Worm (Caenorhabditis elegans) whole organism, L4 larva: ENCODE data around the gene pqn-67.
A peak's percentile ranks its signal among the peaks of the same experiment; 100 is the strongest.

ENCODE experiments used
- F10B5.3 ChIP-seq: sonication (generic microtip); optimal IDR thresholded peaks from 2 replicates; lab custom pipeline; 2016; ENCODE audit warnings: mild to moderate bottlenecking, missing genetic modification characterization, missing compliant biosample characterization
- arid-1 ChIP-seq: fragments of 200-800 bp; sonication (Bioruptor generic); conservative IDR thresholded peaks from 2 replicates; pipeline ENCODE4 v1.3.6; 2022; ENCODE audit warnings: missing genetic modification reagents, missing genetic modification characterization, missing compliant biosample characterization
- ceh-32 ChIP-seq: sonication (generic microtip); optimal IDR thresholded peaks from 2 replicates; lab custom pipeline; 2016; ENCODE audit warnings: mild to moderate bottlenecking, missing genetic modification characterization, missing compliant biosample characterization; ENCODE audit not compliant: poor library complexity
- daf-16 ChIP-seq, 3 experiments: sonication (generic microtip); optimal IDR thresholded peaks; 2 replicates each; lab custom pipeline; 2016 to 2017; ENCODE audit warnings: missing genetic modification characterization in 3 of 3, missing genetic modification reagents in 3 of 3, mild to moderate bottlenecking in 2 of 3, missing compliant biosample characterization in 2 of 3, missing biosample characterization in 1 of 3, moderate library complexity in 1 of 3
- daf-8 ChIP-seq: fragments of 200-800 bp; sonication (Bioruptor generic); IDR thresholded peaks from 2 replicates; pipeline ENCODE4 v1.3.6; 2022; ENCODE audit warnings: missing genetic modification characterization, missing compliant biosample characterization
- egl-43 ChIP-seq: fragments of 200-800 bp; sonication (Bioruptor generic); IDR thresholded peaks from 2 replicates; pipeline ENCODE4 v1.3.6; 2022; ENCODE audit warnings: missing genetic modification reagents, missing genetic modification characterization, missing compliant biosample characterization
- hlh-11 ChIP-seq: fragments of 200-800 bp; sonication (Bioruptor generic); optimal IDR thresholded peaks from 2 replicates; lab custom pipeline; 2018; ENCODE audit warnings: mild to moderate bottlenecking, missing genetic modification characterization, missing compliant biosample characterization
- lir-3 ChIP-seq: sonication (generic microtip); optimal IDR thresholded peaks from 2 replicates; lab custom pipeline; 2016; ENCODE audit warnings: mild to moderate bottlenecking, missing genetic modification characterization, missing compliant biosample characterization
- mes-2 ChIP-seq: sonication (generic microtip); optimal IDR thresholded peaks from 2 replicates; lab custom pipeline; 2016; ENCODE audit warnings: missing genotype, mild to moderate bottlenecking, missing genetic modification characterization, missing compliant biosample characterization; ENCODE audit not compliant: poor library complexity, severe bottlenecking
- nhr-25 ChIP-seq: sonication (generic microtip); optimal IDR thresholded peaks from 2 replicates; lab custom pipeline; 2017; ENCODE audit warnings: missing genetic modification characterization, mild to moderate bottlenecking, missing compliant biosample characterization, antibody characterized with exemption, moderate library complexity, borderline replicate concordance; ENCODE audit not compliant: insufficient read depth
- nhr-77 ChIP-seq: fragments of 150-350 bp; optimal IDR thresholded peaks from 2 replicates; lab custom pipeline; 2014; ENCODE audit warnings: missing biosample characterization, missing genetic modification characterization
- saeg-2 ChIP-seq: fragments of 200-800 bp; sonication (Bioruptor generic); IDR thresholded peaks from 2 replicates; pipeline ENCODE4 v1.3.6; 2022; ENCODE audit warnings: missing genetic modification reagents, missing genetic modification characterization, missing compliant biosample characterization
- unc-62 ChIP-seq, 3 experiments: fragments of 150-350 bp in 1 of 3; sonication (generic microtip); optimal IDR thresholded peaks in 2 of 3; peaks in 1 of 3; 1 replicate in 1 of 3; 2 replicates in 2 of 3; lab custom pipeline; 2014 to 2017; ENCODE audit warnings: missing biosample characterization in 3 of 3, missing genetic modification characterization in 3 of 3, missing genetic modification reagents in 3 of 3, missing genotype in 1 of 3

pqn-67 gene

ce11 chrV:12970575-12971160, 46.4 kb downstream of the pqn-67 start, which contains the start of gene pnn-1 (continued):
- TF ChIP-seq egl-43 (GFP tag; lab: Robert Waterston, UW), result no peak
- no peak for TF ChIP-seq ceh-32 (tag; lab: Kevin White, UChicago)
- TF ChIP-seq mes-2, result peak; percentile 68
- no peak for TF ChIP-seq daf-16 (GFP tag; optimal IDR thresholded peaks at IDR 0.05; lab: Kevin White, UChicago)
- TF ChIP-seq daf-16 (tag; optimal IDR thresholded peaks at IDR 0.05; lab: Kevin White, UChicago), result no peak
- no peak for TF ChIP-seq arid-1 (GFP tag; lab: Robert Waterston, UW)
- TF ChIP-seq nhr-25 (tag; lab: Kevin White, UChicago), result no peak

- TF ChIP-seq hlh-11 (tag; lab: Kevin White, UChicago) (no peak), unc-62 (GFP tag; optimal IDR thresholded peaks at IDR 0.05 in 1 of 2; lab: Kevin White, UChicago) (peak in 1 of 2 experiments; percentile 59), unc-62 (tag; optimal IDR thresholded peaks at IDR 0.05; lab: Kevin White, UChicago) (no peak), F10B5.3 (no peak), nhr-77 (tag; lab: Kevin White, UChicago) (no peak), daf-8 (no peak), saeg-2 (no peak), lir-3 (no peak)
These were observed 49.8 kb downstream of the pqn-67 start for ce11 chrV:12974047-12974446.
